Fruit fly (Drosophila melanogaster) whole organism, adult: ENCODE results near the gene CG45066.

Experiments used
- CG11617 ChIP-seq: fragments of 200-800 bp; sonication (Bioruptor generic); optimal IDR thresholded peaks from 2 replicates; lab custom pipeline; 2017; ENCODE audit warnings: mild to moderate bottlenecking, missing biosample characterization, missing genetic modification reagents, missing genetic modification characterization
- CG12768 ChIP-seq: fragments of 200-800 bp; sonication (Bioruptor generic); optimal IDR thresholded peaks from 2 replicates; lab custom pipeline; 2017; ENCODE audit warnings: missing biosample characterization, missing genetic modification characterization, mild to moderate bottlenecking, moderate library complexity, missing genetic modification reagents
- CG14711 ChIP-seq: fragments of 200-800 bp; sonication (Bioruptor generic); optimal IDR thresholded peaks from 2 replicates; lab custom pipeline; 2018; ENCODE audit warnings: missing biosample characterization, mild to moderate bottlenecking, missing genetic modification characterization, moderate library complexity
- CG1620 ChIP-seq: fragments of 200-800 bp; sonication (Bioruptor generic); optimal IDR thresholded peaks from 2 replicates; lab custom pipeline; 2016; ENCODE audit warnings: missing biosample characterization, missing genetic modification characterization
- CG33017 ChIP-seq: fragments of 200-800 bp; sonication (Bioruptor generic); optimal IDR thresholded peaks from 2 replicates; lab custom pipeline; 2018; ENCODE audit warnings: missing biosample characterization, mild to moderate bottlenecking, missing genetic modification characterization, moderate library complexity
- CG5204 ChIP-seq: fragments of 200-800 bp; sonication (Bioruptor generic); optimal IDR thresholded peaks from 2 replicates; lab custom pipeline; 2016; ENCODE audit warnings: missing biosample characterization, missing genetic modification characterization
- CG7045 ChIP-seq: fragments of 200-800 bp; sonication (Bioruptor generic); optimal IDR thresholded peaks from 2 replicates; lab custom pipeline; 2017; ENCODE audit warnings: missing biosample characterization, mild to moderate bottlenecking, missing genetic modification characterization
- CG7101 ChIP-seq: fragments of 200-800 bp; sonication (Bioruptor generic); optimal IDR thresholded peaks from 2 replicates; lab custom pipeline; 2018; ENCODE audit warnings: missing biosample characterization, mild to moderate bottlenecking, missing genetic modification characterization, moderate library complexity
- Clk ChIP-seq: fragments of 200-800 bp; sonication (Bioruptor generic); optimal IDR thresholded peaks from 2 replicates; lab custom pipeline; 2017; ENCODE audit warnings: missing biosample characterization, missing genetic modification characterization
- Crg-1 ChIP-seq: fragments of 200-800 bp; sonication (Bioruptor generic); optimal IDR thresholded peaks from 2 replicates; lab custom pipeline; 2016; ENCODE audit warnings: missing biosample characterization, missing genetic modification characterization
- Hr96 ChIP-seq: fragments of 200-800 bp; sonication (Bioruptor generic); optimal IDR thresholded peaks from 2 replicates; lab custom pipeline; 2016; ENCODE audit warnings: missing biosample characterization, missing genetic modification characterization
- Mnt ChIP-seq: fragments of 200-800 bp; sonication (Bioruptor generic); optimal IDR thresholded peaks from 2 replicates; lab custom pipeline; 2016; ENCODE audit warnings: missing biosample characterization, mild to moderate bottlenecking, missing genetic modification characterization
- bab1 ChIP-seq: fragments of 200-800 bp; sonication (Bioruptor generic); optimal IDR thresholded peaks from 3 replicates; lab custom pipeline; 2019; ENCODE audit warnings: missing biosample characterization, mild to moderate bottlenecking, missing genetic modification characterization, moderate library complexity
- cic ChIP-seq: fragments of 200-800 bp; sonication (Bioruptor generic); optimal IDR thresholded peaks from 2 replicates; lab custom pipeline; 2017; ENCODE audit warnings: missing biosample characterization, mild to moderate bottlenecking, missing genetic modification characterization, moderate library complexity
- cnc ChIP-seq, 2 experiments: fragments of >200 bp; optimal IDR thresholded peaks; 2 replicates each; lab custom pipeline; 2017
- kay ChIP-seq: fragments of 200-800 bp; sonication (Bioruptor generic); peaks from one replicate; lab custom pipeline; 2016; ENCODE audit warnings: missing biosample characterization, missing genetic modification characterization, borderline replicate concordance
- ovo ChIP-seq: fragments of 200-800 bp; sonication (Bioruptor generic); optimal IDR thresholded peaks from 2 replicates; lab custom pipeline; 2016; ENCODE audit warnings: missing biosample characterization, missing genetic modification characterization
- pad ChIP-seq: fragments of 200-800 bp; sonication (Bioruptor generic); optimal IDR thresholded peaks from 3 replicates; lab custom pipeline; 2017; ENCODE audit warnings: missing biosample characterization, missing genetic modification characterization, mild to moderate bottlenecking, moderate library complexity, missing genetic modification reagents
- tj ChIP-seq: fragments of 200-800 bp; sonication (Bioruptor generic); optimal IDR thresholded peaks from 3 replicates; lab custom pipeline; 2017; ENCODE audit warnings: missing biosample characterization, mild to moderate bottlenecking, missing genetic modification characterization, moderate library complexity
- toe ChIP-seq: fragments of 200-800 bp; sonication (Bioruptor generic); optimal IDR thresholded peaks from 2 replicates; lab custom pipeline; 2016; ENCODE audit warnings: missing biosample characterization, missing genetic modification characterization

CG45066 gene

DNA sequence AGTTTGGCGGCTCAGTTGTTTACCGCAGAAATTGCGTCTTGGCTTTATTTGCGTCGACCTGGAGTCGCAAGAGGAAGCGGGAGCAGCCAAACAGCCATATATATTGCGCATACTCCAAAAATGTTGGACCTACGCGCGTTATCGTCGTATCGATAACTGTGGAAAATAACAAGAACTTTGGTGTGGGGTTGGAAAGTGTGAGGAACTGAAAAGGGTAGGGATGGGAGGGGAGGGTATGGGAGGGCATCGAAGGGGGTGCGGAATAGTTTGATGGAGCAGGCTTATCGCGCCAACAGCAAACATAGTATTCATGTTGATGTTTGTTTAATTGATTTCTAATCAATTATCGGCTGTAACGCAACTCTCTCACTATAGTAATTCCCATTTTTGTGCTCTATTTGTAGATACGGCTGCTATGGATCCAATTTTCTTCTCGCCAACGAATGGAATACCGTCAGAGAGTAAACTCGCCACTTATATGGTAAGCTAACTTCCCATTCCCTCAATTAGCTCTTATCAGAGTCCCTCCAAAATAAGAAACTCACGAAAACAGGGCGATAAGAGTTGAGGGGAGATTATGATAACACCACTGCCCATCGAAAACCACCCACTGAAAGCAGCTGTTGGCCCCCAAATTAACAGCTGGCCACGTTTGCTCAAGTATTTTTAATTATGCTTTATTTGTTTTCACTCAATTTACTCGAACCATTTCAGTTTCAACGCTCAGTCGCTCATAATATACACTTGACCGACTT lies 27.5 kb downstream of the CG45066 start:
- TF ChIP-seq toe, result no peak
- TF ChIP-seq CG11617 (GFP tag; lab: Kevin White, UChicago), result no peak
- peak; percentile 71 for TF ChIP-seq kay (GFP tag; lab: Kevin White, UChicago)
- no peak for TF ChIP-seq Crg-1 (GFP tag; lab: Kevin White, UChicago)
- peak; percentile 12 for TF ChIP-seq CG12768 (GFP tag; lab: Kevin White, UChicago)
- no peak for TF ChIP-seq Clk (GFP tag; lab: Kevin White, UChicago)
- no peak for TF ChIP-seq CG33017
- no peak for TF ChIP-seq tj (GFP tag; lab: Kevin White, UChicago)
- TF ChIP-seq CG7101 (tag; lab: Kevin White, UChicago), result peak; percentile 7
- TF ChIP-seq cic, result peak; percentile 82

DNA sequence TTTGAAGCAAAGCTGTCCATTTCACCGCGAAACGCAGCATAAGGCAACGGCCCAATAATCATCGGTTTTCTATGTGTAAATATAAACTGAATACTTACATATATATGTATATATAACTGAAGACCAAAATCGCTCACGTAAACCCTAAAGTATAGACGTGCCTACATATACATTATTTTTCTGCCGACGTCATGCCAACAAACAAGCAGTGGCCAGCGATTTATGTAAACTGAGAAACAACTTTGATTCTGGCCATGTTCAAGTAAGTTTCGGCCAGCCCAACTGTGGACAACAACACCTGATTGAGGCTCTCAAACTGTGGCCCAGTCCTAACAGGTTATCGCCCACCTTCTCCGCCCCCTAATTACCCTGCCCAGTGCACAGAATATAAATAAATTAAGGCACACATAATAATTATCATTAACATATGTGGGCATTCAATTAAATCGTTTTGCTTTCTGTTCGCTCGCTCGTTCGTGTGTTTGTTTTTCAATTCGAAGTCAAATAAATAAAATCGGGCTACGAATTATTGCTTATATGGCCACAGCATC lies 29.0 kb downstream of the CG45066 start:
- no peak for TF ChIP-seq ovo (GFP tag; lab: Kevin White, UChicago)
- TF ChIP-seq tj (GFP tag; lab: Kevin White, UChicago), result peak; percentile 99
- TF ChIP-seq cnc (optimal IDR thresholded peaks at IDR 0.05; lab: Kevin White, UChicago), result peak; percentile 55 to 61

DNA sequence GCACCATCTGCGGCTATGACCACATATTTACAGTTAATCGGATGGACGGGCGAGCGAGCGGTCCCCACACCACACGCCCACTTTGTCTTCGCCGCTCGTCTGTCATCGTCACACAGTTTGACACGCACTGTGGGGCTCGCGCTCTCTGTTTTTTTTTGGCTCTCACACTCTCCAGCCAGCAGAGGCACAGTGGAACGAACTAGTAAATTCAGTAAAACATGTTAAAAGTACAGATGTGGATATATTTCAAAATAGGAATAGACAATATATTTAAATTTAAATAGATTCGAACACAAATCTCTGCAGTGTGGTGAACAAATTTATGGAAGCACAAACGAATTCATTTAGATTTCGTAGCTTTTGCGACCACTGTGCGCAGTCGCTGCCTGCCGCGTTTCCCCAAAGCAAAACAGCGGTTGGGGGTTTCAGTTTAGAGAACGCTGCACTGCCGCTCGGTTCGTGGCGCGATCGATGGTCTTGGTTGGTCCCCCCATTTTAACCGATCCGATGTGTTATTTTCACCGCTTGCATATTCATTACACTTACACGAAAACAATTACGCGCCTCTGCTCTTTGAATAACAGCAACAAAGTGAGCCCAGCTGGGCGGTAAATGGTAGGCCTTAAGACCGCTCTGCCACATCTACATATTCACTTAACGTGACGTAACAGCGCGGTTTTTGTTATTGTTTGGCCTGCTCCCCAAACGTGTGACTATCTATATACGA lies 29.7 kb downstream of the CG45066 start:
- TF ChIP-seq CG5204, result peak; percentile 97
- TF ChIP-seq Mnt (GFP tag; lab: Kevin White, UChicago), result peak; percentile 97
- no peak for TF ChIP-seq cnc (optimal IDR thresholded peaks at IDR 0.05; lab: Kevin White, UChicago)
- TF ChIP-seq Crg-1 (GFP tag; lab: Kevin White, UChicago), result peak; percentile 97
- TF ChIP-seq CG33017, result peak; percentile 98
- peak; percentile 97 for TF ChIP-seq CG7045 (GFP tag; lab: Kevin White, UChicago)
- TF ChIP-seq pad (GFP tag; lab: Kevin White, UChicago), result peak; percentile 85
- peak; percentile 97 for TF ChIP-seq toe
- peak; percentile 98 for TF ChIP-seq CG11617 (GFP tag; lab: Kevin White, UChicago)
- TF ChIP-seq CG12768 (GFP tag; lab: Kevin White, UChicago), result peak; percentile 98
- TF ChIP-seq Hr96, result peak; percentile 97
- TF ChIP-seq bab1 (GFP tag; lab: Kevin White, UChicago), result peak; percentile 98
- TF ChIP-seq CG1620 (GFP tag; lab: Kevin White, UChicago), result peak; percentile 98
- TF ChIP-seq CG14711, result peak; percentile 94
- peak; percentile 99 for TF ChIP-seq kay (GFP tag; lab: Kevin White, UChicago)
- TF ChIP-seq ovo (GFP tag; lab: Kevin White, UChicago), result peak; percentile 93
- TF ChIP-seq Clk (GFP tag; lab: Kevin White, UChicago), result peak; percentile 96
- TF ChIP-seq cic, result peak; percentile 92
- peak; percentile 98 for TF ChIP-seq CG7101 (tag; lab: Kevin White, UChicago)
- TF ChIP-seq tj (GFP tag; lab: Kevin White, UChicago), result peak; percentile 83

DNA sequence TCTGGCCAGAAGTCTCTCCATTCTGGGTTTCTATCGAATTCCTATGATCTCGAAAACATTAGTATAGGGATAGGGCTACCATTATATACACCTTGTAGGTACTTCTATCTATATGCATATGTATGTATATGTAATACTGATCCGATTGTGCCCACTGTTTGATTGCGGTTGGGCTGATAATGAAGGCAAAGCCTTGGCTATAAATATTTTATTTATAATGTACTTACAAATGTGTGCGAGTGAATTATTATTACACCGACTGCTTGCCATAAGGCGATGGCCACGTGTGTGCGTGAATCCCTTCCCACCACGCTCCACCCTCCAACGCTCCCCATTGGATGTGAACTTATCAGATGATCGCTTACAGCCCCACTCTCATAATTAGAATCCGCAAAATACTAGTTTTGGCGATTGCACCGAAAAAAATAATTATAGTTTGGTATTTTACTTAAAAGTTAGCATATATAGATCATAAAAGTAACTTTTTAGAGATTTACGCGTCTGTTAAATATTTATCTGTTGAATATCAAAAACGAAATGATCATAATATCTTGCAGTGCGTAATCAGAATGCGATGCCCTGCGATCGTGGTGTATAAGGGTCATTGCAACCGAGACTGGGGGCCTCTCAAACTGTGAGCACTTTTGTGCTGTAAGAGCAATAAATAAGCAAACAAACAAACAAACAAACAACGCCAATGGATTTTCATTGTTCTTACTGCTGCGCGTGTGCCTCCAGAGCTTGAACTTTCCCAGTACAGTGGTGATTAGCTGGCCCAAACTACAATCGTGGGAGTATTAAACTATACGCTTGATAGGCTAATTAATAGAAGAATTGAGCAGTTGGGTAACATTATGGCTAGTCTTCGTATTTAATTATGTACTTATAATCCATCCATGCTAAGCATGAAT lies 30.7 kb downstream of the CG45066 start:
- TF ChIP-seq cic (peak; percentile 79), tj (GFP tag; lab: Kevin White, UChicago) (no peak), CG12768 (GFP tag; lab: Kevin White, UChicago) (peak; percentile 57), Clk (GFP tag; lab: Kevin White, UChicago) (peak; percentile 4), kay (GFP tag; lab: Kevin White, UChicago) (peak; percentile 92), CG33017 (peak; percentile 68), Mnt (GFP tag; lab: Kevin White, UChicago) (peak; percentile 49), CG14711 (peak; percentile 50), CG5204 (no peak)

DNA sequence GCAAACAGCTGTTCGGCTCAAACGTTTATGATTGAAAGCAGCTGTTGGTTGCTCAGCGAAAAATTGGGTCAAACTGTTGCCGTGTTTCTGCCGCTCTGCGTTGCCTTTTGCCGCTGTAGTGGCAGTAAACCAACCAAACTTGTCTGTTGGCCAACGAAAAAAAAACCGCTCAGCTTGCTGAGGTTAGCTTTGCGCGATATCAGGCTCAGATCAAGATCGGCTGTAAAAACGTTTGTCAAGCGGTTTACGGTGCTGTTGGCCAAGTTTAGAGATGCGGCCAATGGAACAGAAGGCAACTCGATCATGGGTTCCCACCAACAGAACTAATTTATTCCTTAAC lies 31.9 kb downstream of the CG45066 start:
- TF ChIP-seq bab1 (GFP tag; lab: Kevin White, UChicago), result no peak
- no peak for TF ChIP-seq toe
- no peak for TF ChIP-seq ovo (GFP tag; lab: Kevin White, UChicago)
- no peak for TF ChIP-seq Mnt (GFP tag; lab: Kevin White, UChicago)
- TF ChIP-seq pad (GFP tag; lab: Kevin White, UChicago), result no peak
- no peak for TF ChIP-seq CG7045 (GFP tag; lab: Kevin White, UChicago)
- TF ChIP-seq cnc (optimal IDR thresholded peaks at IDR 0.05; lab: Kevin White, UChicago), result no peak
- TF ChIP-seq CG33017, result no peak
